Worm (Caenorhabditis elegans) whole organism, young adult: ENCODE data around the gene hpk-1.

Experiments
- B0035.1 ChIP-seq: sonication (generic microtip); optimal IDR thresholded peaks from 2 replicates; lab custom pipeline; 2016; ENCODE audit warnings: missing genetic modification characterization, mild to moderate bottlenecking, missing compliant biosample characterization, missing genotype, missing genetic modification reagents
- C17E4.6 ChIP-seq: fragments of 200-800 bp; sonication (Bioruptor generic); IDR thresholded peaks from 2 replicates; pipeline ENCODE4 v1.3.6; 2022; ENCODE audit warnings: missing genetic modification reagents, missing genetic modification characterization, missing compliant biosample characterization
- F22D6.2 ChIP-seq: sonication (generic microtip); optimal IDR thresholded peaks from 2 replicates; lab custom pipeline; 2016; ENCODE audit warnings: mild to moderate bottlenecking, missing genetic modification characterization, missing compliant biosample characterization
- F23B12.7 ChIP-seq: sonication (generic microtip); optimal IDR thresholded peaks from 2 replicates; lab custom pipeline; 2017; ENCODE audit warnings: missing genetic modification characterization, mild to moderate bottlenecking, missing compliant biosample characterization, antibody characterized with exemption, moderate library complexity; ENCODE audit not compliant: insufficient read depth
- F49E8.2 ChIP-seq: sonication (generic microtip); optimal IDR thresholded peaks from 3 replicates; lab custom pipeline; 2017; ENCODE audit warnings: missing genetic modification characterization, mild to moderate bottlenecking, missing compliant biosample characterization, antibody characterized with exemption, moderate library complexity; ENCODE audit not compliant: insufficient read depth
- Y53F4B.3 ChIP-seq: fragments of 200-800 bp; sonication (Bioruptor generic); IDR thresholded peaks from 2 replicates; pipeline ENCODE4 v1.3.6; 2022; ENCODE audit warnings: missing genetic modification reagents, missing genetic modification characterization, missing compliant biosample characterization
- Y56A3A.18 ChIP-seq: fragments of 200-800 bp; sonication (Bioruptor generic); IDR thresholded peaks from 2 replicates; pipeline ENCODE4 v1.3.6; 2022; ENCODE audit warnings: missing genetic modification reagents, missing genetic modification characterization, missing compliant biosample characterization
- ZK185.1 ChIP-seq: sonication (generic microtip); optimal IDR thresholded peaks from 2 replicates; lab custom pipeline; 2016; ENCODE audit warnings: mild to moderate bottlenecking, missing genetic modification characterization, missing compliant biosample characterization; ENCODE audit not compliant: poor library complexity, severe bottlenecking
- aptf-2 ChIP-seq: fragments of 200-800 bp; sonication (Bioruptor generic); conservative IDR thresholded peaks from 2 replicates; pipeline ENCODE4 v1.3.6; 2022; ENCODE audit warnings: missing genetic modification reagents, missing genetic modification characterization, missing compliant biosample characterization
- attf-5 ChIP-seq: fragments of 200-800 bp; sonication (Bioruptor generic); optimal IDR thresholded peaks from 2 replicates; lab custom pipeline; 2018; ENCODE audit warnings: mild to moderate bottlenecking, missing genetic modification characterization, missing compliant biosample characterization
- bed-1 ChIP-seq: fragments of 200-800 bp; sonication (Bioruptor generic); IDR thresholded peaks from 2 replicates; pipeline ENCODE4 v1.3.6; 2022; ENCODE audit warnings: missing genetic modification reagents, missing genetic modification characterization, missing compliant biosample characterization
- cebp-2 ChIP-seq: fragments of 200-800 bp; sonication (Bioruptor generic); IDR thresholded peaks from 2 replicates; pipeline ENCODE4 v1.3.6; 2022; ENCODE audit warnings: missing genetic modification characterization, missing compliant biosample characterization
- ceh-91 ChIP-seq: fragments of 200-800 bp; sonication (Bioruptor generic); IDR thresholded peaks from 2 replicates; pipeline ENCODE4 v1.3.6; 2022; ENCODE audit warnings: missing genetic modification reagents, missing genetic modification characterization, missing compliant biosample characterization
- chd-7 ChIP-seq: sonication (generic microtip); optimal IDR thresholded peaks from 2 replicates; lab custom pipeline; 2016; ENCODE audit warnings: mild to moderate bottlenecking, missing genetic modification characterization, moderate library complexity, missing compliant biosample characterization
- die-1 ChIP-seq: sonication (generic microtip); optimal IDR thresholded peaks from 2 replicates; lab custom pipeline; 2016; ENCODE audit warnings: missing genotype, mild to moderate bottlenecking, missing genetic modification characterization, missing compliant biosample characterization
- dpl-1 ChIP-seq: fragments of 150-350 bp; optimal IDR thresholded peaks from 2 replicates; lab custom pipeline; 2014; ENCODE audit warnings: missing biosample characterization, missing genetic modification reagents, missing genetic modification characterization
- egrh-3 ChIP-seq: fragments of 200-800 bp; sonication (Bioruptor generic); IDR thresholded peaks from 2 replicates; pipeline ENCODE4 v1.3.6; 2022; ENCODE audit warnings: missing genetic modification reagents, missing genetic modification characterization, missing compliant biosample characterization
- gei-17 ChIP-seq: fragments of 200-800 bp; sonication (Bioruptor generic); optimal IDR thresholded peaks from 2 replicates; lab custom pipeline; 2018; ENCODE audit warnings: mild to moderate bottlenecking, missing genetic modification characterization, missing compliant biosample characterization
- him-1 ChIP-seq: sonication (generic microtip); optimal IDR thresholded peaks from 2 replicates; lab custom pipeline; 2016; ENCODE audit warnings: missing genotype, missing genetic modification reagents, missing genetic modification characterization, missing compliant biosample characterization
- let-526 ChIP-seq: fragments of 200-800 bp; sonication (Bioruptor generic); IDR thresholded peaks from 2 replicates; pipeline ENCODE4 v1.3.6; 2022; ENCODE audit warnings: missing genetic modification reagents, missing genetic modification characterization, missing compliant biosample characterization
- lir-1 ChIP-seq: fragments of 200-800 bp; sonication (Bioruptor generic); conservative IDR thresholded peaks from 2 replicates; pipeline ENCODE4 v1.3.6; 2022; ENCODE audit warnings: missing genetic modification reagents, missing genetic modification characterization, missing compliant biosample characterization
- mes-4 ChIP-seq: sonication (generic microtip); optimal IDR thresholded peaks from 2 replicates; lab custom pipeline; 2016; ENCODE audit warnings: missing genotype, missing genetic modification characterization, missing compliant biosample characterization
- nfya-1 ChIP-seq: sonication (generic microtip); optimal IDR thresholded peaks from 2 replicates; lab custom pipeline; 2017; ENCODE audit warnings: antibody characterized with exemption, missing compliant biosample characterization, missing genetic modification characterization, borderline replicate concordance; ENCODE audit not compliant: insufficient read depth
- nfyb-1 ChIP-seq: fragments of 200-800 bp; sonication (Bioruptor generic); IDR thresholded peaks from 2 replicates; pipeline ENCODE4 v1.3.6; 2022; ENCODE audit warnings: missing genetic modification reagents, missing genetic modification characterization, missing compliant biosample characterization
- nhr-179 ChIP-seq: sonication (generic microtip); optimal IDR thresholded peaks from 2 replicates; lab custom pipeline; 2016; ENCODE audit warnings: mild to moderate bottlenecking, missing genetic modification characterization, missing compliant biosample characterization
- nhr-27 ChIP-seq: fragments of 200-800 bp; sonication (Bioruptor generic); optimal IDR thresholded peaks from 2 replicates; lab custom pipeline; 2018; ENCODE audit warnings: mild to moderate bottlenecking, missing genetic modification characterization, moderate library complexity, missing compliant biosample characterization
- pha-4 ChIP-seq: fragments of 150-350 bp; sonication (generic microtip); optimal IDR thresholded peaks from 2 replicates; lab custom pipeline; 2014; ENCODE audit warnings: missing biosample characterization, missing genetic modification reagents, missing genetic modification characterization
- snpc-1.1 ChIP-seq: sonication (generic microtip); optimal IDR thresholded peaks from 2 replicates; lab custom pipeline; 2017; ENCODE audit warnings: missing genetic modification characterization, mild to moderate bottlenecking, missing compliant biosample characterization, antibody characterized with exemption, moderate library complexity, missing genotype, missing genetic modification reagents; ENCODE audit not compliant: insufficient read depth
- snpc-4 ChIP-seq, 5 experiments: fragments of 150-350 bp in 1 of 5; sonication (generic microtip) in 4 of 5; optimal IDR thresholded peaks; 2 replicates each; lab custom pipeline; 2014 to 2018; ENCODE audit warnings: missing genetic modification characterization in 5 of 5, missing biosample characterization in 3 of 5, antibody characterized with exemption in 2 of 5, mild to moderate bottlenecking in 2 of 5, missing compliant biosample characterization in 2 of 5, missing genotype in 2 of 5, moderate library complexity in 2 of 5, missing genetic modification reagents in 1 of 5
- somi-1 ChIP-seq: fragments of 200-800 bp; sonication (Bioruptor generic); optimal IDR thresholded peaks from 2 replicates; lab custom pipeline; 2018; ENCODE audit warnings: mild to moderate bottlenecking, missing genetic modification characterization, missing compliant biosample characterization
- xnd-1 ChIP-seq: sonication (generic microtip); optimal IDR thresholded peaks from 2 replicates; lab custom pipeline; 2016; ENCODE audit warnings: missing genotype, missing genetic modification reagents, missing genetic modification characterization, missing compliant biosample characterization
- zim-3 ChIP-seq: sonication (generic microtip); optimal IDR thresholded peaks from 2 replicates; lab custom pipeline; 2017; ENCODE audit warnings: mild to moderate bottlenecking, missing genetic modification characterization, moderate library complexity, missing compliant biosample characterization
- ztf-22 ChIP-seq: fragments of 200-800 bp; sonication (Bioruptor generic); optimal IDR thresholded peaks from 2 replicates; lab custom pipeline; 2018; ENCODE audit warnings: mild to moderate bottlenecking, missing genetic modification characterization, moderate library complexity, missing compliant biosample characterization

Gene hpk-1

ce11 chrX:4163391-4163790, 53.7 kb downstream of the hpk-1 start, which contains the start of gene ZK470.1:
Gene ZK470.1, plus strand, starts transcription at chrX:4163691.
- no peak for TF ChIP-seq C17E4.6
- TF ChIP-seq Y56A3A.18 (GFP tag; lab: Robert Waterston, UW): no peak
- TF ChIP-seq snpc-4 (GFP tag; optimal IDR thresholded peaks at IDR 0.05; lab: Kevin White, UChicago): no peak
- TF ChIP-seq snpc-4 (tag; optimal IDR thresholded peaks at IDR 0.05; lab: Kevin White, UChicago): no peak
- TF ChIP-seq nhr-27 (tag; lab: Kevin White, UChicago): no peak
- no peak for TF ChIP-seq bed-1 (GFP tag; lab: Robert Waterston, UW)
- TF ChIP-seq Y53F4B.3 (GFP tag; lab: Robert Waterston, UW): no peak
- no peak for TF ChIP-seq egrh-3
- TF ChIP-seq nfya-1 (tag; lab: Kevin White, UChicago): no peak
- TF ChIP-seq zim-3 (tag; lab: Kevin White, UChicago): no peak
- no peak for TF ChIP-seq nhr-179 (tag; lab: Kevin White, UChicago)
- TF ChIP-seq ceh-91: no peak
- TF ChIP-seq B0035.1: no peak
- no peak for TF ChIP-seq attf-5 (GFP tag; lab: Kevin White, UChicago)
- no peak for TF ChIP-seq chd-7 (tag; lab: Kevin White, UChicago)

DNA sequence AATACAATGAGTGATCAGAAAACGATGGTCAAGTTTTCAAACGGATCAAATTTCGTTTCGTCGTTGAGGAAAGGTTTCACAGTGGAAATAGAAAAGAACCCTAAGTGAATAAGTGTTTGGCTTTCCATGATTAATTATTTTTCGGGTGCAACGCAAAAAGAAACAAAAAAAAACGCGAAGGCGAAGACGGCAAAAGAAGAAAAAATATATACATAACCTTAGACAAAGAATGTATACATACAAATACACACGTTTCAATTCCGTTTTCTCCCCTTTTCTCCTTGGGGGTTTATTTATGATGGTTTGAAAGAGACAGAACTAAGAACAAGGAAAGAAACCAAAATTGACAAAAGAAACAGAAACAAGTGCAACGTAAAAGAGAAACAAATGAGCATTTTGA, 55.2 kb downstream of the hpk-1 start:
- TF ChIP-seq him-1 (tag; lab: Kevin White, UChicago): no peak
- no peak for TF ChIP-seq ztf-22
- no peak for TF ChIP-seq xnd-1 (tag; lab: Kevin White, UChicago)
- no peak for TF ChIP-seq die-1 (tag; lab: Kevin White, UChicago)
- TF ChIP-seq dpl-1: no peak
- no peak for TF ChIP-seq gei-17 (GFP tag; lab: Kevin White, UChicago)
- TF ChIP-seq lir-1: no peak
- TF ChIP-seq somi-1 (GFP tag; lab: Kevin White, UChicago): no peak
- no peak for TF ChIP-seq mes-4 (tag; lab: Kevin White, UChicago)
- TF ChIP-seq cebp-2 (GFP tag; lab: Robert Waterston, UW): no peak
- no peak for TF ChIP-seq nfyb-1 (GFP tag; lab: Robert Waterston, UW)
- TF ChIP-seq let-526 (GFP tag; lab: Robert Waterston, UW): no peak
- no peak for TF ChIP-seq ZK185.1 (tag; lab: Kevin White, UChicago)
- no peak for TF ChIP-seq F22D6.2 (tag; lab: Kevin White, UChicago)
- TF ChIP-seq snpc-1.1 (tag; lab: Kevin White, UChicago): no peak
- TF ChIP-seq F49E8.2 (tag; lab: Kevin White, UChicago): no peak
- no peak for TF ChIP-seq aptf-2 (GFP tag; lab: Robert Waterston, UW)
- TF ChIP-seq nhr-179 (tag; lab: Kevin White, UChicago): no peak
- no peak for TF ChIP-seq F23B12.7 (tag; lab: Kevin White, UChicago)
- no peak for TF ChIP-seq pha-4 (tag; lab: Kevin White, UChicago)
